In genomic region chr3R:20605562-20606155, dm6 we compare ENCODE assay signal across 2 fruit fly cellular contexts.
TF ChIP-seq lines count a peak whose summit lies in the region.

No protein-coding gene starts in this region.

- TF ChIP-seq CTCF in whole organism, embryonic (GFP tag; optimal IDR thresholded peaks at IDR 0.05; lab: Kevin White, UChicago): no peak

TF ChIP-seq in whole organism, adult, 20 proteins besides CTCF, POLR2A, EP300 and RAD21:
- TF ChIP-seq kay (GFP tag; lab: Kevin White, UChicago; ENCODE audit: borderline replicate concordance): peak; percentile 78
- peak; percentile 32 for TF ChIP-seq CG5204 (GFP tag; optimal IDR thresholded peaks at IDR 0.05; lab: Kevin White, UChicago)
- no peak for TF ChIP-seq cnc (optimal IDR thresholded peaks at IDR 0.05; lab: Kevin White, UChicago)
- TF ChIP-seq CG33017 (tag; optimal IDR thresholded peaks at IDR 0.05; lab: Kevin White, UChicago): peak; percentile 25

TF ChIP-seq in whole organism, embryonic, 481 proteins besides CTCF, POLR2A, EP300 and RAD21:
- TF ChIP-seq nom (GFP tag; optimal IDR thresholded peaks at IDR 0.05; lab: Kevin White, UChicago): peak; percentile 51
- TF ChIP-seq Pdp1 (GFP tag; optimal IDR thresholded peaks at IDR 0.05; lab: Kevin White, UChicago): peak in 1 of 2 experiments; percentile 80
- peak; percentile 13; the same call in 1 of the 3 replicates for TF ChIP-seq ci (GFP tag; IDR thresholded peaks at IDR 0.05; lab: Robert Waterston, UW)
- TF ChIP-seq CG8765 (GFP tag; IDR thresholded peaks at IDR 0.05; lab: Robert Waterston, UW): no peak
- TF ChIP-seq Med (GFP tag; lab: Kevin White, UChicago): peak; percentile 24
- no peak for TF ChIP-seq Optix (GFP tag; IDR thresholded peaks at IDR 0.05; lab: Robert Waterston, UW)
- TF ChIP-seq sens-2 (GFP tag; IDR thresholded peaks at IDR 0.05; lab: Robert Waterston, UW): 0 out of 2 replicates have a peak, but pooled peaks have one; percentile 12
- TF ChIP-seq exex (tag; optimal IDR thresholded peaks at IDR 0.05; lab: Kevin White, UChicago): peak; percentile 87
TF ChIP-seq in whole organism, embryonic: peak in this region for 6.

Comparison
In these comparisons a context has a peak if more than half of its experiments do, and no peak if none do; other contexts are left out.
1. Of the 1 proteins assayed by ChIP-seq in both whole organism, embryonic and whole organism, adult: peak only in whole organism, embryonic: none; only in whole organism, adult: kay; in both: none; in neither: 0.